Worm (Caenorhabditis elegans) whole organism, L1 larva: ENCODE measurements around the gene dnj-7.

Experiments
- C34B4.2 ChIP-seq: sonication (generic microtip); optimal IDR thresholded peaks from 2 replicates; lab custom pipeline; 2017; ENCODE audit warnings: mild to moderate bottlenecking, missing genetic modification characterization, missing compliant biosample characterization
- ceh-63 ChIP-seq: fragments of 200-800 bp; sonication (Bioruptor generic); optimal IDR thresholded peaks from 2 replicates; lab custom pipeline; 2018; ENCODE audit warnings: mild to moderate bottlenecking, missing genetic modification characterization, missing compliant biosample characterization
- hlh-17 ChIP-seq: fragments of 200-800 bp; sonication (Bioruptor generic); optimal IDR thresholded peaks from 2 replicates; lab custom pipeline; 2018; ENCODE audit warnings: missing genetic modification characterization, mild to moderate bottlenecking, missing compliant biosample characterization, moderate library complexity, borderline replicate concordance
- hpl-2 ChIP-seq: fragments of 150-350 bp; optimal IDR thresholded peaks from 2 replicates; lab custom pipeline; 2014; ENCODE audit warnings: missing biosample characterization, missing genetic modification reagents, missing genetic modification characterization
- irx-1 ChIP-seq: sonication (generic microtip); optimal IDR thresholded peaks from 2 replicates; lab custom pipeline; 2016; ENCODE audit warnings: missing genetic modification characterization, missing compliant biosample characterization
- lin-35 ChIP-seq, 2 experiments: fragments of 150-350 bp; optimal IDR thresholded peaks; 2 replicates each; lab custom pipeline; 2014; ENCODE audit warnings: missing biosample characterization in 2 of 2, missing genetic modification characterization in 2 of 2, missing genetic modification reagents in 2 of 2
- mdl-1 ChIP-seq, 2 experiments: fragments of 150-350 bp; optimal IDR thresholded peaks; 2 replicates each; lab custom pipeline; 2014 to 2017; ENCODE audit warnings: missing biosample characterization in 2 of 2, missing genetic modification characterization in 2 of 2, inconsistent platforms in 1 of 2
- nhr-85 ChIP-seq: sonication (generic microtip); peaks from one replicate; lab custom pipeline; 2016; ENCODE audit warnings: missing genetic modification characterization, inconsistent platforms, missing compliant biosample characterization
- pqm-1 ChIP-seq: sonication (generic microtip); optimal IDR thresholded peaks from 3 replicates; lab custom pipeline; 2017; ENCODE audit warnings: missing biosample characterization, missing genetic modification characterization

- TF ChIP-seq nhr-85 (tag; lab: Kevin White, UChicago) (no peak), irx-1 (no peak), hpl-2 (GFP tag; lab: Kevin White, UChicago) (no peak), ceh-63 (no peak), pqm-1 (tag; lab: Kevin White, UChicago) (no peak), hlh-17 (no peak), C34B4.2 (tag; lab: Kevin White, UChicago) (no peak), mdl-1 (tag; optimal IDR thresholded peaks at IDR 0.05; lab: Kevin White, UChicago) (no peak), lin-35 (GFP tag; optimal IDR thresholded peaks at IDR 0.05; lab: Kevin White, UChicago) (no peak)
These were observed 44.7 kb upstream of the dnj-7 start for ce11 chrX:7149670-7150069.
